Worm (Caenorhabditis elegans) whole organism, L2 larva: ENCODE measurements around the gene C39H7.4.

Experiments
- aly-2 ChIP-seq: fragments of 150-350 bp; optimal IDR thresholded peaks from 2 replicates; lab custom pipeline; 2014; ENCODE audit warnings: missing biosample characterization, missing genetic modification characterization
- ceh-82 ChIP-seq: fragments of 150-350 bp; optimal IDR thresholded peaks from 2 replicates; lab custom pipeline; 2014; ENCODE audit warnings: missing biosample characterization, missing genetic modification characterization
- nhr-11 ChIP-seq: fragments of 150-350 bp; optimal IDR thresholded peaks from 2 replicates; lab custom pipeline; 2014; ENCODE audit warnings: missing biosample characterization, missing genetic modification characterization
- nhr-237 ChIP-seq: fragments of 150-350 bp; optimal IDR thresholded peaks from 2 replicates; lab custom pipeline; 2014; ENCODE audit warnings: missing biosample characterization, missing genetic modification characterization
- nhr-77 ChIP-seq: fragments of 150-350 bp; optimal IDR thresholded peaks from 2 replicates; lab custom pipeline; 2014; ENCODE audit warnings: missing biosample characterization, missing genetic modification characterization
- peb-1 ChIP-seq: fragments of 150-350 bp; optimal IDR thresholded peaks from 2 replicates; lab custom pipeline; 2014; ENCODE audit warnings: missing biosample characterization, missing genetic modification characterization
- unc-55 ChIP-seq: fragments of 150-350 bp; sonication (generic microtip); optimal IDR thresholded peaks from 3 replicates; lab custom pipeline; 2014; ENCODE audit warnings: missing biosample characterization, missing genetic modification reagents, missing genetic modification characterization
- zag-1 ChIP-seq: fragments of 150-350 bp; optimal IDR thresholded peaks from 2 replicates; lab custom pipeline; 2014; ENCODE audit warnings: missing biosample characterization, missing genetic modification characterization
- ztf-11 ChIP-seq: sonication (generic microtip); optimal IDR thresholded peaks from 2 replicates; lab custom pipeline; 2017; ENCODE audit warnings: missing biosample characterization, missing genetic modification characterization

ce11 chrIV:5584384-5584783 is 30.0 kb downstream of the C39H7.4 start, which contains the start of gene fkh-7:
- TF ChIP-seq ztf-11 (tag; lab: Kevin White, UChicago) = no peak
- no peak for TF ChIP-seq nhr-11
- TF ChIP-seq ceh-82 = no peak
- no peak for TF ChIP-seq nhr-237 (tag; lab: Kevin White, UChicago)
- no peak for TF ChIP-seq unc-55
- TF ChIP-seq peb-1 (tag; lab: Kevin White, UChicago) = no peak
- no peak for TF ChIP-seq nhr-77 (tag; lab: Kevin White, UChicago)
- no peak for TF ChIP-seq zag-1 (tag; lab: Kevin White, UChicago)
- TF ChIP-seq aly-2 (tag; lab: Kevin White, UChicago) = no peak
